Fruit fly (Drosophila melanogaster) whole organism, embryonic: ENCODE data around the gene Mst89B.

Experiments
- Adf1 ChIP-seq: fragments of 200-800 bp; sonication (Bioruptor generic); IDR thresholded peaks from 2 replicates; pipeline ENCODE4 v1.3.6; 2022; ENCODE audit warnings: missing biosample characterization, missing genetic modification characterization
- BEAF-32 ChIP-seq: fragments of 200-800 bp; sonication (Bioruptor generic); optimal IDR thresholded peaks from 3 replicates; lab custom pipeline; 2017; ENCODE audit warnings: missing biosample characterization, missing genetic modification characterization, mild to moderate bottlenecking, moderate library complexity, missing genetic modification reagents
- CG10147 ChIP-seq: fragments of 200-800 bp; sonication (Bioruptor generic); optimal IDR thresholded peaks from 2 replicates; lab custom pipeline; 2019; ENCODE audit warnings: missing biosample characterization, mild to moderate bottlenecking, missing genetic modification characterization, moderate library complexity
- CG10543 ChIP-seq: fragments of 200-800 bp; sonication (Bioruptor generic); optimal IDR thresholded peaks from 3 replicates; lab custom pipeline; 2017; ENCODE audit warnings: missing biosample characterization, mild to moderate bottlenecking, missing genetic modification characterization, moderate library complexity
- CG11085 ChIP-seq: fragments of 200-800 bp; sonication (Bioruptor generic); IDR thresholded peaks from 2 replicates; pipeline ENCODE4 v1.3.6; 2022; ENCODE audit warnings: missing biosample characterization, missing genetic modification characterization
- CG11560 ChIP-seq: fragments of 200-800 bp; sonication (Bioruptor generic); IDR thresholded peaks from 3 replicates; pipeline ENCODE4 v1.3.6; 2022; ENCODE audit warnings: missing biosample characterization, missing genetic modification characterization
- CG12236 ChIP-seq: fragments of 200-800 bp; sonication (Bioruptor generic); optimal IDR thresholded peaks from 2 replicates; lab custom pipeline; 2016; ENCODE audit warnings: missing biosample characterization, missing genetic modification characterization
- CG12391 ChIP-seq: fragments of 200-800 bp; sonication (Bioruptor generic); optimal IDR thresholded peaks from 3 replicates; lab custom pipeline; 2018; ENCODE audit warnings: missing biosample characterization, mild to moderate bottlenecking, missing genetic modification characterization, moderate library complexity
- CG13894 ChIP-seq: fragments of 200-800 bp; sonication (Bioruptor generic); optimal IDR thresholded peaks from 3 replicates; lab custom pipeline; 2018; ENCODE audit warnings: missing biosample characterization, mild to moderate bottlenecking, missing genetic modification characterization, moderate library complexity
- CG14860 ChIP-seq: fragments of 200-800 bp; sonication (Bioruptor generic); IDR thresholded peaks from 3 replicates; pipeline ENCODE4 v1.3.6; 2022; ENCODE audit warnings: missing biosample characterization, missing genetic modification characterization; ENCODE audit not compliant: partially characterized antibody
- CG15601 ChIP-seq: fragments of 200-800 bp; sonication (Bioruptor generic); optimal IDR thresholded peaks from 3 replicates; lab custom pipeline; 2019; ENCODE audit warnings: missing biosample characterization, mild to moderate bottlenecking, missing genetic modification characterization, moderate library complexity
- CG15696 ChIP-seq: fragments of 200-800 bp; sonication (Bioruptor generic); optimal IDR thresholded peaks from 2 replicates; lab custom pipeline; 2019; ENCODE audit warnings: missing biosample characterization, mild to moderate bottlenecking, missing genetic modification characterization, moderate library complexity
- CG1647 ChIP-seq: fragments of 200-800 bp; sonication (Bioruptor generic); optimal IDR thresholded peaks from 3 replicates; lab custom pipeline; 2016; ENCODE audit warnings: missing biosample characterization, missing genetic modification characterization
- CG1792 ChIP-seq: fragments of 200-800 bp; sonication (Bioruptor generic); optimal IDR thresholded peaks from 2 replicates; lab custom pipeline; 2016; ENCODE audit warnings: missing biosample characterization, missing genetic modification characterization
- CG32532 ChIP-seq: fragments of 200-800 bp; sonication (Bioruptor generic); IDR thresholded peaks from 2 replicates; pipeline ENCODE4 v1.3.6; 2022; ENCODE audit warnings: missing biosample characterization, missing genetic modification characterization
- CG32767 ChIP-seq: fragments of 200-800 bp; sonication (Bioruptor generic); IDR thresholded peaks from 2 replicates; pipeline ENCODE4 v1.3.6; 2022; ENCODE audit warnings: missing biosample characterization, missing genetic modification characterization
- CG4404 ChIP-seq: fragments of 200-800 bp; sonication (Bioruptor generic); IDR thresholded peaks from 2 replicates; pipeline ENCODE4 v1.3.6; 2022; ENCODE audit warnings: missing biosample characterization, missing genetic modification characterization
- CG8281 ChIP-seq: fragments of 200-800 bp; sonication (Bioruptor generic); optimal IDR thresholded peaks from 2 replicates; lab custom pipeline; 2018; ENCODE audit warnings: missing biosample characterization, mild to moderate bottlenecking, missing genetic modification characterization, moderate library complexity
- CG8478 ChIP-seq: fragments of >200 bp; optimal IDR thresholded peaks from 2 replicates; lab custom pipeline; 2018
- CkIIα-i1 ChIP-seq: fragments of 200-800 bp; sonication (Bioruptor generic); IDR thresholded peaks from 2 replicates; pipeline ENCODE4 v1.3.6; 2022; ENCODE audit warnings: missing biosample characterization, missing genetic modification characterization
- Dad ChIP-seq: fragments of 200-800 bp; sonication (Bioruptor generic); optimal IDR thresholded peaks from 3 replicates; lab custom pipeline; 2016; ENCODE audit warnings: missing biosample characterization, missing genetic modification characterization
- H2.0 ChIP-seq: fragments of 200-800 bp; sonication (Bioruptor generic); IDR thresholded peaks from 2 replicates; pipeline ENCODE4 v1.3.6; 2022; ENCODE audit warnings: missing biosample characterization, missing genetic modification characterization
- HLH4C ChIP-seq: fragments of 200-800 bp; sonication (Bioruptor generic); IDR thresholded peaks from 3 replicates; pipeline ENCODE4 v1.3.6; 2022; ENCODE audit warnings: missing biosample characterization, missing genetic modification characterization; ENCODE audit not compliant: partially characterized antibody
- Kr ChIP-seq: fragments of 200-800 bp; sonication (Bioruptor generic); optimal IDR thresholded peaks from 2 replicates; lab custom pipeline; 2017; ENCODE audit warnings: missing biosample characterization, mild to moderate bottlenecking, missing genetic modification characterization
- Meics ChIP-seq: fragments of 200-800 bp; sonication (Bioruptor generic); optimal IDR thresholded peaks from 2 replicates; lab custom pipeline; 2017; ENCODE audit warnings: missing biosample characterization, mild to moderate bottlenecking, missing genetic modification characterization
- NK7.1 ChIP-seq: fragments of 200-800 bp; sonication (Bioruptor generic); optimal IDR thresholded peaks from 3 replicates; lab custom pipeline; 2016; ENCODE audit warnings: missing biosample characterization, missing genetic modification characterization
- Nf-YA ChIP-seq: fragments of 200-800 bp; sonication (Bioruptor generic); IDR thresholded peaks from 2 replicates; pipeline ENCODE4 v1.3.6; 2022; ENCODE audit warnings: missing biosample characterization, missing genetic modification characterization
- Sox102F ChIP-seq: fragments of 200-800 bp; sonication (Bioruptor generic); optimal IDR thresholded peaks from 2 replicates; lab custom pipeline; 2018; ENCODE audit warnings: missing biosample characterization, mild to moderate bottlenecking, missing genetic modification characterization, moderate library complexity
- TFAM ChIP-seq: fragments of 200-800 bp; sonication (Bioruptor generic); optimal IDR thresholded peaks from 2 replicates; lab custom pipeline; 2017; ENCODE audit warnings: missing biosample characterization, missing genetic modification characterization, inconsistent platforms
- Taf1 ChIP-seq: fragments of 200-800 bp; sonication (Bioruptor generic); IDR thresholded peaks from 2 replicates; pipeline ENCODE4 v1.3.6; 2022; ENCODE audit warnings: missing biosample characterization, missing genetic modification characterization
- Usf ChIP-seq: fragments of 200-800 bp; sonication (Bioruptor generic); optimal IDR thresholded peaks from 2 replicates; lab custom pipeline; 2017; ENCODE audit warnings: missing genotype, missing biosample characterization, missing genetic modification characterization
- Xrp1 ChIP-seq: fragments of 200-800 bp; sonication (Bioruptor generic); IDR thresholded peaks from 2 replicates; pipeline ENCODE4 v1.3.6; 2022; ENCODE audit warnings: missing biosample characterization, missing genetic modification characterization
- bab2 ChIP-seq: fragments of 200-800 bp; sonication (Bioruptor generic); optimal IDR thresholded peaks from 2 replicates; lab custom pipeline; 2016; ENCODE audit warnings: missing biosample characterization, missing genetic modification characterization
- cas ChIP-seq: fragments of 200-800 bp; sonication (Bioruptor generic); IDR thresholded peaks from 2 replicates; pipeline ENCODE4 v1.3.6; 2022; ENCODE audit warnings: missing biosample characterization, missing genetic modification characterization
- cato ChIP-seq: fragments of 200-800 bp; sonication (Bioruptor generic); optimal IDR thresholded peaks from 2 replicates; lab custom pipeline; 2016; ENCODE audit warnings: missing biosample characterization, missing genetic modification characterization, borderline replicate concordance
- chm ChIP-seq: fragments of 200-800 bp; sonication (Bioruptor generic); IDR thresholded peaks from 2 replicates; pipeline ENCODE4 v1.3.6; 2022; ENCODE audit warnings: missing biosample characterization, missing genetic modification characterization
- chn ChIP-seq: fragments of 200-800 bp; sonication (Bioruptor generic); optimal IDR thresholded peaks from 2 replicates; lab custom pipeline; 2016; ENCODE audit warnings: missing biosample characterization, missing genetic modification characterization
- croc ChIP-seq: fragments of 200-800 bp; sonication (Bioruptor generic); conservative IDR thresholded peaks from 3 replicates; pipeline ENCODE4 v1.3.6; 2022; ENCODE audit warnings: missing biosample characterization, missing genetic modification characterization
- eyg ChIP-seq: fragments of 200-800 bp; sonication (Bioruptor generic); optimal IDR thresholded peaks from 3 replicates; lab custom pipeline; 2016; ENCODE audit warnings: missing biosample characterization, missing genetic modification characterization
- gce ChIP-seq: fragments of 200-800 bp; sonication (Bioruptor generic); IDR thresholded peaks from 3 replicates; pipeline ENCODE4 v1.3.6; 2022; ENCODE audit warnings: missing biosample characterization, missing genetic modification characterization
- gcm ChIP-seq: fragments of 200-800 bp; sonication (Bioruptor generic); optimal IDR thresholded peaks from 2 replicates; lab custom pipeline; 2019; ENCODE audit warnings: missing biosample characterization, mild to moderate bottlenecking, missing genetic modification characterization, moderate library complexity
- gem ChIP-seq: fragments of 200-800 bp; sonication (Bioruptor generic); optimal IDR thresholded peaks from 2 replicates; lab custom pipeline; 2019; ENCODE audit warnings: missing biosample characterization, mild to moderate bottlenecking, missing genetic modification characterization, moderate library complexity
- insv ChIP-seq, 2 experiments: fragments of 200-800 bp; sonication (Bioruptor generic); optimal IDR thresholded peaks; 3 replicates each; lab custom pipeline; 2016 to 2018; ENCODE audit warnings: missing biosample characterization in 2 of 2, missing genetic modification characterization in 2 of 2
- inv ChIP-seq: fragments of 200-800 bp; sonication (Bioruptor generic); IDR thresholded peaks from 2 replicates; pipeline ENCODE4 v1.3.6; 2022; ENCODE audit warnings: missing biosample characterization, missing genetic modification characterization; ENCODE audit not compliant: partially characterized antibody
- pita ChIP-seq: fragments of 200-800 bp; sonication (Bioruptor generic); optimal IDR thresholded peaks from 2 replicates; lab custom pipeline; 2017; ENCODE audit warnings: missing biosample characterization, mild to moderate bottlenecking, missing genetic modification characterization
- repo ChIP-seq: fragments of 200-800 bp; sonication (Bioruptor generic); optimal IDR thresholded peaks from 2 replicates; lab custom pipeline; 2016; ENCODE audit warnings: missing biosample characterization, missing genetic modification characterization
- row ChIP-seq: fragments of 200-800 bp; sonication (Bioruptor generic); IDR thresholded peaks from 3 replicates; pipeline ENCODE4 v1.3.6; 2022; ENCODE audit warnings: missing biosample characterization, missing genetic modification characterization
- toy ChIP-seq: fragments of 200-800 bp; sonication (Bioruptor generic); IDR thresholded peaks from 2 replicates; pipeline ENCODE4 v1.3.6; 2022; ENCODE audit warnings: missing biosample characterization, missing genetic modification characterization
- vvl ChIP-seq: fragments of 200-800 bp; sonication (Bioruptor generic); IDR thresholded peaks from 2 replicates; pipeline ENCODE4 v1.3.6; 2022; ENCODE audit warnings: missing biosample characterization, missing genetic modification characterization
- wdn ChIP-seq: fragments of 200-800 bp; sonication (Bioruptor generic); IDR thresholded peaks from 2 replicates; pipeline ENCODE4 v1.3.6; 2022; ENCODE audit warnings: missing biosample characterization, missing genetic modification characterization
- zf30C ChIP-seq: fragments of 200-800 bp; sonication (Bioruptor generic); optimal IDR thresholded peaks from 3 replicates; lab custom pipeline; 2018; ENCODE audit warnings: missing biosample characterization, mild to moderate bottlenecking, missing genetic modification characterization

The Mst89B gene

dm6 chr3R:16224415-16225165 lies 42.2 kb upstream of the Mst89B start:
- TF ChIP-seq CG10543 (GFP tag; lab: Kevin White, UChicago) = peak; percentile 90
- TF ChIP-seq CG15601 (tag; lab: Kevin White, UChicago) = peak; percentile 98
- peak; percentile 99 for TF ChIP-seq CG12391 (tag; lab: Kevin White, UChicago)
- peak; percentile 86 for TF ChIP-seq TFAM (GFP tag; lab: Kevin White, UChicago)
- peak; percentile 98 for TF ChIP-seq Meics (GFP tag; lab: Kevin White, UChicago)
- TF ChIP-seq CG10147 = peak; percentile 98
- no peak for TF ChIP-seq CG11085 (GFP tag; lab: Robert Waterston, UW)
- no peak for TF ChIP-seq gce
- TF ChIP-seq toy (GFP tag; lab: Robert Waterston, UW) = no peak
- no peak for TF ChIP-seq inv (GFP tag; lab: Robert Waterston, UW)
- TF ChIP-seq HLH4C = no peak
- TF ChIP-seq CG15696 (tag; lab: Kevin White, UChicago) = peak; percentile 78
- peak; percentile 49 to 66 for TF ChIP-seq insv (GFP tag; optimal IDR thresholded peaks at IDR 0.05; lab: Kevin White, UChicago)
- TF ChIP-seq CG14860 (GFP tag; lab: Robert Waterston, UW) = no peak
- TF ChIP-seq croc (GFP tag; lab: Robert Waterston, UW) = peak; percentile 97
- TF ChIP-seq Kr (GFP tag; lab: Kevin White, UChicago) = peak; percentile 61
- TF ChIP-seq Xrp1 (GFP tag; lab: Robert Waterston, UW) = no peak
- TF ChIP-seq wdn (GFP tag; lab: Robert Waterston, UW) = no peak
- peak; percentile 98 for TF ChIP-seq bab2 (GFP tag; lab: Kevin White, UChicago)
- TF ChIP-seq CG32767 (GFP tag; lab: Robert Waterston, UW) = no peak
- no peak for TF ChIP-seq pita (GFP tag; lab: Kevin White, UChicago)
- TF ChIP-seq Sox102F (GFP tag; lab: Kevin White, UChicago) = peak; percentile 98
- TF ChIP-seq CG8478 (lab: Kevin White, UChicago) = no peak
- TF ChIP-seq cas (GFP tag; lab: Robert Waterston, UW) = no peak
- TF ChIP-seq H2.0 (GFP tag; lab: Robert Waterston, UW) = no peak
- peak; percentile 96 for TF ChIP-seq CG12236 (GFP tag; lab: Kevin White, UChicago)
- TF ChIP-seq NK7.1 (GFP tag; lab: Kevin White, UChicago) = peak; percentile 97
- peak; percentile 14 for TF ChIP-seq BEAF-32 (GFP tag; lab: Kevin White, UChicago)
- TF ChIP-seq Adf1 (GFP tag; lab: Robert Waterston, UW) = no peak
- TF ChIP-seq gcm (GFP tag; lab: Kevin White, UChicago) = peak; percentile 98
- TF ChIP-seq zf30C (GFP tag; lab: Kevin White, UChicago) = peak; percentile 82
- peak; percentile 97 for TF ChIP-seq CG1792 (GFP tag; lab: Kevin White, UChicago)
- peak; percentile 89 for TF ChIP-seq Usf (GFP tag; lab: Kevin White, UChicago)
- TF ChIP-seq chm (GFP tag; lab: Robert Waterston, UW) = no peak
- TF ChIP-seq eyg (GFP tag; lab: Kevin White, UChicago) = peak; percentile 98
- no peak for TF ChIP-seq CkIIα-i1 (GFP tag; lab: Robert Waterston, UW)
- no peak for TF ChIP-seq Taf1 (GFP tag; lab: Robert Waterston, UW)
- peak; percentile 99 for TF ChIP-seq gem (tag; lab: Kevin White, UChicago)
- TF ChIP-seq chn (GFP tag; lab: Kevin White, UChicago) = peak; percentile 93
- no peak for TF ChIP-seq row
- TF ChIP-seq cato (GFP tag; lab: Kevin White, UChicago) = peak; percentile 90
- TF ChIP-seq vvl (GFP tag; lab: Robert Waterston, UW) = no peak
- TF ChIP-seq CG32532 (GFP tag; lab: Robert Waterston, UW) = no peak
- peak; percentile 96 for TF ChIP-seq Dad (GFP tag; lab: Kevin White, UChicago)
- peak; percentile 96 for TF ChIP-seq CG1647
- peak; percentile 96 for TF ChIP-seq repo (GFP tag; lab: Kevin White, UChicago)
- peak; percentile 86 for TF ChIP-seq CG8281 (tag; lab: Kevin White, UChicago)
- TF ChIP-seq CG4404 (GFP tag; lab: Robert Waterston, UW) = no peak
- no peak for TF ChIP-seq CG11560 (tag; lab: Robert Waterston, UW)
- no peak for TF ChIP-seq Nf-YA (GFP tag; lab: Robert Waterston, UW)
- peak; percentile 96 for TF ChIP-seq CG13894 (tag; lab: Kevin White, UChicago)
